Fruit fly (Drosophila melanogaster) whole organism, embryonic: ENCODE measurements around the gene CG31381.

Experiments used
- CG12659 ChIP-seq: fragments of 200-800 bp; sonication (Bioruptor generic); optimal IDR thresholded peaks from 3 replicates; lab custom pipeline; 2017; ENCODE audit warnings: mild to moderate bottlenecking, missing biosample characterization, missing genetic modification reagents, missing genetic modification characterization
- CG31441 ChIP-seq: fragments of 200-800 bp; sonication (Bioruptor generic); IDR thresholded peaks from 2 replicates; pipeline ENCODE4 v1.3.6; 2022; ENCODE audit warnings: missing biosample characterization, missing genetic modification characterization
- Tbp ChIP-seq: fragments of >200 bp; optimal IDR thresholded peaks from 2 replicates; lab custom pipeline; 2018; ENCODE audit warnings: missing biosample characterization, missing genetic modification characterization
- ems ChIP-seq: fragments of 200-800 bp; sonication (Bioruptor generic); optimal IDR thresholded peaks from 3 replicates; lab custom pipeline; 2016; ENCODE audit warnings: missing biosample characterization, missing genetic modification characterization
- unc-4 ChIP-seq: fragments of 200-800 bp; sonication (Bioruptor generic); IDR thresholded peaks from 2 replicates; pipeline ENCODE4 v1.3.6; 2022; ENCODE audit warnings: missing biosample characterization, missing genetic modification characterization; ENCODE audit not compliant: partially characterized antibody

DNA sequence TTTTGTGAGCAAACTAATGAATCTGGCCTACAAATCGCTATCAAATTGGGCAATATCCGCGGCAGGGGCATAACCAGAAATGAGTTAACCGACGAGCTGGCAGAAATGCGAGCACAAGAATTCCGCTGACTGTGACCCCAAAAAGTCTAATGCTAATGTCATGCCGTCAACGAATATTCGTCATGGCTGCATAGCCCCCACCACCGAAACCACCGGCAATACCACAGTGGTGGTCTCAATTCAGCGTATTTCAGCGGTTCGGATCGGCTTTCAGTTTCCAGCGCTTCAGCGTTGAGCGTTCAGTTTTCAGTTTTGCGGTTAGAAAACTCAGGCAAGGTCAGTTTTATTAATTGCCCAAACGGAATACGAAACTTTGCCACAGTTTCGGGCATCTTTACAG is 13.4 kb downstream of the CG31381 start:
- no peak for TF ChIP-seq CG12659 (GFP tag; lab: Kevin White, UChicago)
- no peak for TF ChIP-seq unc-4
- no peak for TF ChIP-seq CG31441 (GFP tag; lab: Robert Waterston, UW)
- TF ChIP-seq Tbp: no peak
- no peak for TF ChIP-seq ems (GFP tag; lab: Kevin White, UChicago)
